Fruit fly (Drosophila melanogaster) whole organism, pupa: ENCODE measurements around the gene Cp38.

ENCODE experiments used
- CG10348 ChIP-seq: fragments of 200-800 bp; sonication (Bioruptor generic); IDR thresholded peaks from 2 replicates; pipeline ENCODE4 v1.3.6; 2022; ENCODE audit warnings: missing biosample characterization, missing genetic modification characterization
- CG12605 ChIP-seq: fragments of 200-800 bp; sonication (Bioruptor generic); IDR thresholded peaks from 2 replicates; pipeline ENCODE4 v1.3.6; 2022; ENCODE audit warnings: missing biosample characterization, missing genetic modification characterization
- CG13204 ChIP-seq: fragments of 200-800 bp; sonication (Bioruptor generic); optimal IDR thresholded peaks from 2 replicates; lab custom pipeline; 2018; ENCODE audit warnings: missing biosample characterization, mild to moderate bottlenecking, missing genetic modification characterization, moderate library complexity
- CG14655 ChIP-seq: fragments of 200-800 bp; sonication (Bioruptor generic); optimal IDR thresholded peaks from 3 replicates; lab custom pipeline; 2017; ENCODE audit warnings: mild to moderate bottlenecking, missing biosample characterization, missing genetic modification reagents, missing genetic modification characterization
- CG15710 ChIP-seq: fragments of 200-800 bp; sonication (Bioruptor generic); optimal IDR thresholded peaks from 2 replicates; lab custom pipeline; 2018; ENCODE audit warnings: missing biosample characterization, mild to moderate bottlenecking, missing genetic modification characterization, moderate library complexity
- CG17806 ChIP-seq: fragments of 200-800 bp; sonication (Bioruptor generic); optimal IDR thresholded peaks from 2 replicates; lab custom pipeline; 2018; ENCODE audit warnings: missing biosample characterization, mild to moderate bottlenecking, missing genetic modification characterization, moderate library complexity
- CG32121 ChIP-seq: fragments of 200-800 bp; sonication (Bioruptor generic); IDR thresholded peaks from 2 replicates; pipeline ENCODE4 v1.3.6; 2022; ENCODE audit warnings: missing biosample characterization, missing genetic modification characterization
- CG34367 ChIP-seq: fragments of 200-800 bp; sonication (Bioruptor generic); optimal IDR thresholded peaks from 2 replicates; lab custom pipeline; 2018; ENCODE audit warnings: missing biosample characterization, mild to moderate bottlenecking, missing genetic modification characterization
- CG4496 ChIP-seq: fragments of 200-800 bp; sonication (Bioruptor generic); IDR thresholded peaks from 3 replicates; pipeline ENCODE4 v1.3.6; 2022; ENCODE audit warnings: missing biosample characterization, missing genetic modification characterization
- CG8159 ChIP-seq: fragments of 200-800 bp; sonication (Bioruptor generic); optimal IDR thresholded peaks from 3 replicates; lab custom pipeline; 2018; ENCODE audit warnings: missing biosample characterization, mild to moderate bottlenecking, missing genetic modification characterization, moderate library complexity
- CG8301 ChIP-seq: fragments of 200-800 bp; sonication (Bioruptor generic); optimal IDR thresholded peaks from 2 replicates; lab custom pipeline; 2018; ENCODE audit warnings: missing biosample characterization, mild to moderate bottlenecking, missing genetic modification characterization
- CG9948 ChIP-seq: fragments of 200-800 bp; sonication (Bioruptor generic); optimal IDR thresholded peaks from 2 replicates; lab custom pipeline; 2018; ENCODE audit warnings: missing biosample characterization, mild to moderate bottlenecking, missing genetic modification characterization, moderate library complexity
- D1 ChIP-seq: fragments of 200-800 bp; sonication (Bioruptor generic); optimal IDR thresholded peaks from 2 replicates; lab custom pipeline; 2018; ENCODE audit warnings: missing biosample characterization, mild to moderate bottlenecking, missing genetic modification characterization, moderate library complexity
- EcR ChIP-seq: fragments of 200-800 bp; sonication (Bioruptor generic); optimal IDR thresholded peaks from 3 replicates; lab custom pipeline; 2019; ENCODE audit warnings: missing biosample characterization, missing genetic modification characterization, mild to moderate bottlenecking, moderate library complexity, missing genetic modification reagents
- Ets98B ChIP-seq: fragments of 200-800 bp; sonication (Bioruptor generic); IDR thresholded peaks from 2 replicates; pipeline ENCODE4 v1.3.6; 2022; ENCODE audit warnings: missing biosample characterization, missing genetic modification characterization
- Pif1A ChIP-seq: fragments of 200-800 bp; sonication (Bioruptor generic); optimal IDR thresholded peaks from 3 replicates; lab custom pipeline; 2016; ENCODE audit warnings: missing biosample characterization, missing genetic modification characterization
- Pif1B ChIP-seq: fragments of 200-800 bp; sonication (Bioruptor generic); optimal IDR thresholded peaks from 3 replicates; lab custom pipeline; 2016; ENCODE audit warnings: missing biosample characterization, missing genetic modification characterization
- Snoo ChIP-seq: fragments of 200-800 bp; sonication (Bioruptor generic); optimal IDR thresholded peaks from 3 replicates; lab custom pipeline; 2017; ENCODE audit warnings: missing biosample characterization, mild to moderate bottlenecking, missing genetic modification characterization, inconsistent platforms
- fd96Ca ChIP-seq: fragments of 200-800 bp; sonication (Bioruptor generic); IDR thresholded peaks from 3 replicates; pipeline ENCODE4 v1.3.6; 2022; ENCODE audit warnings: missing biosample characterization, missing genetic modification characterization
- gl ChIP-seq: fragments of 200-800 bp; sonication (Bioruptor generic); optimal IDR thresholded peaks from 2 replicates; lab custom pipeline; 2018; ENCODE audit warnings: missing biosample characterization, mild to moderate bottlenecking, missing genetic modification characterization
- rn ChIP-seq: fragments of 200-800 bp; sonication (Bioruptor generic); IDR thresholded peaks from 2 replicates; pipeline ENCODE4 v1.3.6; 2022; ENCODE audit warnings: missing biosample characterization, missing genetic modification characterization

Cp38 gene

DNA sequence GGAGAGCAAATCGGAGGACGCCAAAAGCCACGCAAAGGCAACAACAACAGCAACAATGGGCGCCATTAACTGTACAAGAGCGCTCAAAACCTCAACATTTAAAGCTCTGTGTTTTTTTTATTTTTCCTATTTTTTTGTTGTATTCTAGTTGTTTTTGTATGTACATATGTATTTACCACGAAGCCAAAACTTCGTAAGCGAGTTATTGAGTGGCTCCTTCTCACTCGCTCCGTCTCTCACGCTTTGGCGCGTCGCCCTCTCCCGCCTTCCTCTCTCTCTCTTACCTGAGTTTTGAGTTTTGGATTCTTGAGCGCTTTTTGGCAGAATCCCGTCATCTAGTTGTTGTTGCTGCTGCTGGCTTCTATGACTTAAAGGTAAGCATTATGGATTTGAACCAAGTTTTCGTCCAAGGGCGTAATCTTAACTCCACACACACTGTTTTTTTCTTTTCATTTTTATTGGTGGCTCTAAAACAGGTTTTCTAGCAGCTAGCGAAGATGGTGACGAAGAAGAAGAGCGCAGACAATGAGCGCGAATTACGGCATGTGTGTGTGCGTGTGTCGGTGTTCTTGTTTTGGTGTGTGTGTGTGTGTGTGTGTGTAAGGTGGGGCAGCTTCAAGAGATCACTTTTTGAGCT is 36.5 kb downstream of the Cp38 start:
- TF ChIP-seq Pif1B (no peak), CG15710 (tag; lab: Kevin White, UChicago) (peak; percentile 16), CG4496 (GFP tag; lab: Robert Waterston, UW) (peak; percentile 48; the same call in 2 of the 3 replicates), rn (GFP tag; lab: Robert Waterston, UW) (no peak), CG34367 (tag; lab: Kevin White, UChicago) (peak; percentile 17), EcR (peak; percentile 16), CG32121 (GFP tag; lab: Robert Waterston, UW) (no peak), gl (peak; percentile 19), CG12605 (GFP tag; lab: Robert Waterston, UW) (peak; percentile 5; the same call in 1 of the 2 replicates), CG8159 (tag; lab: Kevin White, UChicago) (peak; percentile 14), CG17806 (tag; lab: Kevin White, UChicago) (no peak)

DNA sequence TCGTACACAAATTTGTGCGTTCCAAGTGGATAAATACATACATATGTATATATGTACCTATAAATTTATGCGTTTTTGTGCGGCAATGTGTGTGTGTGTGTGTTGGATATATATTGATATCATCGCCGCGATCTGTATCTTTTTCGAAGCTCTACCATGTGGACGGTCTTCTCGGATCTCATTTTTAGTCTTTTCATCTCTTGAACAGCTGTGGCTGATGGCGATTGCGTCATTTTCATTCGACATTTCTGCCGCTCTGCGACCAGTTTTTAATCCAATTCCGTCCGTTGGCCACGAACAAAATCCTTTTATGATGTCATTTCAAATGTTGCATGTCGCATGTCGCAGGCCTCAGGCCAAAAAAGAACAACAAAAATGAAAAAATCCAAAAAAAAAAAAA is 38.9 kb downstream of the Cp38 start:
- TF ChIP-seq CG12605 (GFP tag; lab: Robert Waterston, UW) = no peak
- no peak for TF ChIP-seq Pif1A (GFP tag; lab: Kevin White, UChicago)
- no peak for TF ChIP-seq Ets98B (GFP tag; lab: Robert Waterston, UW)
- TF ChIP-seq CG9948 (tag; lab: Kevin White, UChicago) = no peak
- TF ChIP-seq CG13204 (GFP tag; lab: Kevin White, UChicago) = no peak
- no peak for TF ChIP-seq CG4496 (GFP tag; lab: Robert Waterston, UW)

DNA sequence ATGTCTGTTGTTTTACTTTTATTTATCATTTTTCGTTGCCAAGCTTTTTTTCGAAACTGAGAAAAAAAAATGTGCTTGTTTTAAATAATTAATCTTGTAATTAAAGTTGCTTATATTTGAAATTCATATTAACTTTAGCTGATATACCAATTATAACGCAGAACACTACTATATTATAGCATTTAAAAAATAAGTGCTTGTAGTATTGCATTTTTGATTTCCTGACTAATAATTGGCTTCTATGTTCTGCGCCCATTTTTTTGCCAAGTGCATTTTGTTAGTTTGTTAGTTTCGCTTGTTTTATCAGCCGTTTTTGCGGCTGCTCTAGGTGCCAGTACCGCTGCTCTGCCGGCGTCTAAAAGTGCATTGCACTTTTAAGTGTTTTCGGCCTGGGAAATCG is 39.9 kb downstream of the Cp38 start:
- TF ChIP-seq CG9948 (tag; lab: Kevin White, UChicago) (no peak), Pif1A (GFP tag; lab: Kevin White, UChicago) (no peak), rn (GFP tag; lab: Robert Waterston, UW) (no peak), CG10348 (GFP tag; lab: Robert Waterston, UW) (no peak), CG8159 (tag; lab: Kevin White, UChicago) (no peak), CG15710 (tag; lab: Kevin White, UChicago) (no peak), fd96Ca (no peak), Snoo (tag; lab: Kevin White, UChicago) (no peak), CG4496 (GFP tag; lab: Robert Waterston, UW) (peak; percentile 52; the same call in 2 of the 3 replicates), CG8301 (tag; lab: Kevin White, UChicago) (peak; percentile 50), CG32121 (GFP tag; lab: Robert Waterston, UW) (peak; percentile 64), Ets98B (GFP tag; lab: Robert Waterston, UW) (peak; percentile 26; the same call in 1 of the 2 replicates), D1 (tag; lab: Kevin White, UChicago) (no peak), CG34367 (tag; lab: Kevin White, UChicago) (no peak), CG14655 (GFP tag; lab: Kevin White, UChicago) (peak; percentile 55), CG12605 (GFP tag; lab: Robert Waterston, UW) (no peak), gl (no peak)

DNA sequence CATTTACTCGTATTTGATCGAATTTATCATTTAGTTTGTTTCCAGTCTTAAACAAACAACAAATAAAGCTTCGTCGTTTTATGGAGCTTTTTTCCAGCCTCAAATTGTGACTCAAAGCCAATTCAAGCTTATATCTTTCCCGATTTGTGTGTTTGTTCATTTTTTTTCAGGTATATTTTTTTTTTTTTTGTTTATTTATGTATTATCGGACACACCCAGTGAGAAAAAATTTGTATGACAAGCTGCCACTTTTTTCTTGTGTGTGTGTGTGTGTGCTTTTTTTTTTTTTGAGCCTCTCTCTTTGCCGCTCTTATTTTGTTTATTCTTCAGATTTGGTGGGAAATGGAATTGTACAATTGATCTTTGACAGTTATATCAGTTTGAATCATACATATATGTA is 40.9 kb downstream of the Cp38 start:
- TF ChIP-seq rn (GFP tag; lab: Robert Waterston, UW) (no peak), CG32121 (GFP tag; lab: Robert Waterston, UW) (peak; percentile 30; the same call in 1 of the 2 replicates), Pif1A (GFP tag; lab: Kevin White, UChicago) (peak; percentile 8)

DNA sequence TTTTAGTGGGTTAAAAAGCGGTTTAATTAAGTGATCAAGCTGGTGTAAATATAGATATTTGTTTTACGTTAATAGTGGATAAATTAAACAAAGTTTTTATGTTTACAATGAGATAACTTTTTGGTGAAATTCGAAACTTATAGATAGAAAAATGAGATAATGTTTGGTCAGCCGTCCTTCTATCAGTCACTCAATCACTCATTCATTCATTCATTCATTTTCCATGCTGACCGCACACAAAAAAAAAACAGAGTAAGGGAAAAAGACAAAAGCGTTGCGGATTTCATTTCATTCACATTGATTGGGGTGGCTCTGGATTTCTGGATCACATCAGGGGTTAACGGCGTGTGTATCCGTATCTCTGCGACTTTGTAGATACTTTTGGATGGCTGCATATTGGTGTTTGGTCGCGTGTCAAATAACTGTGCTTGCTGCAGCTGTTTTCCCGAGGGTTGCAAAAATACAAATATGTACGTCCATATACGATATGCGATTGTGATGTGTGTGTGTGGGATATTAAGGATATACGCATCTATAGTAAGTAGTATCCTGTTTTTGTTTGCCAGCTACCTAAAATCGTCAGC is 42.0 kb downstream of the Cp38 start:
- TF ChIP-seq CG10348 (GFP tag; lab: Robert Waterston, UW) = no peak
- no peak for TF ChIP-seq rn (GFP tag; lab: Robert Waterston, UW)
- TF ChIP-seq CG4496 (GFP tag; lab: Robert Waterston, UW) = no peak
- TF ChIP-seq CG34367 (tag; lab: Kevin White, UChicago) = no peak
- TF ChIP-seq CG8301 (tag; lab: Kevin White, UChicago) = no peak
- TF ChIP-seq CG15710 (tag; lab: Kevin White, UChicago) = no peak
- no peak for TF ChIP-seq CG17806 (tag; lab: Kevin White, UChicago)
- TF ChIP-seq CG12605 (GFP tag; lab: Robert Waterston, UW) = no peak
- no peak for TF ChIP-seq Pif1B
- no peak for TF ChIP-seq CG14655 (GFP tag; lab: Kevin White, UChicago)
- no peak for TF ChIP-seq Ets98B (GFP tag; lab: Robert Waterston, UW)
- TF ChIP-seq Snoo (tag; lab: Kevin White, UChicago) = no peak
- no peak for TF ChIP-seq EcR
- TF ChIP-seq gl = no peak
- no peak for TF ChIP-seq Pif1A (GFP tag; lab: Kevin White, UChicago)
- TF ChIP-seq fd96Ca = no peak
- TF ChIP-seq CG32121 (GFP tag; lab: Robert Waterston, UW) = no peak
- no peak for TF ChIP-seq D1 (tag; lab: Kevin White, UChicago)
- no peak for TF ChIP-seq CG9948 (tag; lab: Kevin White, UChicago)
- TF ChIP-seq CG8159 (tag; lab: Kevin White, UChicago) = no peak
- TF ChIP-seq, all 21 proteins: peak for 0

DNA sequence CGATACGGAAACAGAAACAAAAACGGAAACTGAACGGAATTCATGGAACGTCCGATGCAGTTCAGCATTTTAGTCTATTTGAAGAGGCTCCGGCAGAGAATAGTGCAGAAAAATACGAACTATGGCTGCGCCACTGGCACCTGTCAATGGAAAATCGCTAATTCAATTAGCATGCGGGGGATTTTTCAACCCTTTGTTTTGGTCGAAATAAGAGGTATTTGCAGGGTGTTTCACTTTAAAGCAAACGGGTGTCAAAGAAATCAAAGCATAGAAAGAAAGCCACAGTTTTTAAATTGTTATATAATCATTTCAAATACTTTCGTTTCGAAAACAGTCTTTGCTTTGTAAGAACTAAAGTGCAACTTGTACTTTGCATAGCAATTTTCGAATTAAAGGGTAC is 48.0 kb downstream of the Cp38 start, which contains the start of gene PIP82:
Gene PIP82 (minus strand): TSS at position 101 of the 400 bp plus-strand sequence.
- TF ChIP-seq CG32121 (GFP tag; lab: Robert Waterston, UW) (no peak), Pif1A (GFP tag; lab: Kevin White, UChicago) (no peak), CG8159 (tag; lab: Kevin White, UChicago) (no peak), CG14655 (GFP tag; lab: Kevin White, UChicago) (no peak), D1 (tag; lab: Kevin White, UChicago) (no peak), CG17806 (tag; lab: Kevin White, UChicago) (no peak), rn (GFP tag; lab: Robert Waterston, UW) (no peak), CG34367 (tag; lab: Kevin White, UChicago) (no peak)
